Fruit fly (Drosophila melanogaster): ENCODE results near the gene sens-2.

sens-2 gene

DNA sequence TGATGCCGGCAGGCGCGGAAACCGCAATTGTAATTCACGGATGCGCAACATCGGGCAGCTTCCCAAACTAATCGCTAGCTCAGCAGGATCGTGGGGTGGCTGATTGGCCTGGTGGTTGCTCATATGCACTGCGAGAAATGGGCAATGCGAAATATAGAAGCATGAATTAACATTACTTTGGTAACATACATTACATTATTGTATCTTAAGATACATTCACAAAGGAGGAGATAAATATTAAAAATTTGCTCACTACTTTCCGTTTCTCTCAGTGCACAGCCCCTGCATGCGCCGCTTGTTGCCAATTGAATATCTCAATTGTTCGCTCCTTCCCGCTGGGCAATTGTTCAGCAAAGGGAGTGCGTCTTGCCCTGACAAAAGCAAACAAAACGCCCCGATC is 19.6 kb downstream of the sens-2 start (continued):
- TF ChIP-seq CG9817 (tag; optimal IDR thresholded peaks at IDR 0.05): peak; percentile 42
- peak; percentile 57 for TF ChIP-seq Abd-B (GFP tag; optimal IDR thresholded peaks at IDR 0.05)
- peak; percentile 44 for TF ChIP-seq shn (GFP tag; optimal IDR thresholded peaks at IDR 0.05)
- peak; percentile 40 to 64 for TF ChIP-seq Hr51 (GFP tag; optimal IDR thresholded peaks at IDR 0.05)
- no peak for TF ChIP-seq vnd (GFP tag; IDR thresholded peaks at IDR 0.05; ENCODE audit: partially characterized antibody)
- peak; percentile 45 for TF ChIP-seq run (tag; optimal IDR thresholded peaks at IDR 0.05)
- peak; percentile 72 for TF ChIP-seq Spps (tag; optimal IDR thresholded peaks at IDR 0.05)
- TF ChIP-seq CG12236 (GFP tag; optimal IDR thresholded peaks at IDR 0.05): peak; percentile 7
- peak; percentile 88 for TF ChIP-seq CG17829 (tag; optimal IDR thresholded peaks at IDR 0.05)
- TF ChIP-seq salm (tag; optimal IDR thresholded peaks at IDR 0.05): peak; percentile 20
- TF ChIP-seq Dip2 (GFP tag; IDR thresholded peaks at IDR 0.05): no peak
- no peak for TF ChIP-seq Fer3 (tag; optimal IDR thresholded peaks at IDR 0.05)
- peak; percentile 75 for TF ChIP-seq lmd (GFP tag; IDR thresholded peaks at IDR 0.05)
- TF ChIP-seq croc (GFP tag; conservative IDR thresholded peaks at IDR 0.05): peak; percentile 81
- TF ChIP-seq CG8924 (tag; optimal IDR thresholded peaks at IDR 0.05): peak; percentile 81
- peak; percentile 61 for TF ChIP-seq bcd (GFP tag; optimal IDR thresholded peaks at IDR 0.05)
- no peak for TF ChIP-seq CG34224 (GFP tag; IDR thresholded peaks at IDR 0.05; ENCODE audit: partially characterized antibody)
- TF ChIP-seq schlank (tag; optimal IDR thresholded peaks at IDR 0.05): no peak
- peak; percentile 63 for TF ChIP-seq CG6254 (GFP tag; optimal IDR thresholded peaks at IDR 0.05)
- TF ChIP-seq CG5245 (GFP tag; optimal IDR thresholded peaks at IDR 0.05): peak; percentile 76
- no peak for TF ChIP-seq rib (GFP tag; IDR thresholded peaks at IDR 0.05)
- peak; percentile 94 for TF ChIP-seq Xrp1 (GFP tag; IDR thresholded peaks at IDR 0.05)
- TF ChIP-seq HmgD (GFP tag; optimal IDR thresholded peaks at IDR 0.05): no peak
- peak; percentile 69 for TF ChIP-seq CG8089 (GFP tag; optimal IDR thresholded peaks at IDR 0.05)
- no peak for TF ChIP-seq Poxn (GFP tag; IDR thresholded peaks at IDR 0.05)
- TF ChIP-seq CG13123 (GFP tag; optimal IDR thresholded peaks at IDR 0.05): peak; percentile 41
- TF ChIP-seq eve (GFP tag; optimal IDR thresholded peaks at IDR 0.05): peak; percentile 84
- TF ChIP-seq CG11247 (GFP tag; IDR thresholded peaks at IDR 0.05): peak; percentile 24; the same call in 1 of the 2 replicates
- peak in 1 of 3 experiments; percentile 60 for TF ChIP-seq Stat92E (GFP tag; optimal IDR thresholded peaks at IDR 0.05)
- peak; percentile 91 for TF ChIP-seq gsb-n (tag; optimal IDR thresholded peaks at IDR 0.05)
- TF ChIP-seq mld (GFP tag; IDR thresholded peaks at IDR 0.05; ENCODE audit: partially characterized antibody): no peak
- peak; percentile 78 for TF ChIP-seq Blimp-1 (GFP tag; optimal IDR thresholded peaks at IDR 0.05)
- no peak for TF ChIP-seq CG17186 (GFP tag; optimal IDR thresholded peaks at IDR 0.05)
- TF ChIP-seq zf30C (GFP tag; optimal IDR thresholded peaks at IDR 0.05): peak; percentile 89
- peak; percentile 75; the same call in 2 of the 3 replicates for TF ChIP-seq gce (GFP tag; IDR thresholded peaks at IDR 0.05)
- TF ChIP-seq CG4820 (GFP tag; optimal IDR thresholded peaks at IDR 0.05): peak; percentile 85
- TF ChIP-seq CG1024 (GFP tag; IDR thresholded peaks at IDR 0.05): peak; percentile 80
- TF ChIP-seq stwl (tag; optimal IDR thresholded peaks at IDR 0.05): no peak
- 0 out of 2 replicates have a peak, but pooled peaks have one; percentile 32 for TF ChIP-seq cas (GFP tag; IDR thresholded peaks at IDR 0.05)
- peak; percentile 45 for TF ChIP-seq ems (GFP tag; optimal IDR thresholded peaks at IDR 0.05)
- no peak for TF ChIP-seq Atf6 (GFP tag; IDR thresholded peaks at IDR 0.05)
- TF ChIP-seq CG4282 (GFP tag; optimal IDR thresholded peaks at IDR 0.05): no peak
- TF ChIP-seq CG1603 (tag; optimal IDR thresholded peaks at IDR 0.05): peak; percentile 92
- peak; percentile 90 for TF ChIP-seq CG2712 (tag; optimal IDR thresholded peaks at IDR 0.05)
- TF ChIP-seq Sry-β (GFP tag; optimal IDR thresholded peaks at IDR 0.05): no peak
- TF ChIP-seq CG13894 (tag; optimal IDR thresholded peaks at IDR 0.05): no peak
- no peak for TF ChIP-seq TFAM (GFP tag; optimal IDR thresholded peaks at IDR 0.05)
- TF ChIP-seq chinmo (GFP tag; IDR thresholded peaks at IDR 0.05; ENCODE audit: partially characterized antibody): no peak
- peak; percentile 69 for TF ChIP-seq dan (GFP tag; IDR thresholded peaks at IDR 0.05)
- no peak for TF ChIP-seq CG9932 (GFP tag; IDR thresholded peaks at IDR 0.05)

All from whole organism, embryonic.